Worm (Caenorhabditis elegans) whole organism, L3 larva: ENCODE data around the gene zig-4.
A peak's percentile ranks its signal among the peaks of the same experiment; 100 is the strongest.

Experiments
- daf-12 ChIP-seq: fragments of 150-350 bp; optimal IDR thresholded peaks from 2 replicates; lab custom pipeline; 2014; ENCODE audit warnings: missing biosample characterization, missing genetic modification reagents, missing genetic modification characterization
- fos-1 ChIP-seq: fragments of 150-350 bp; optimal IDR thresholded peaks from 2 replicates; lab custom pipeline; 2014; ENCODE audit warnings: missing biosample characterization, missing genetic modification characterization
- nhr-237 ChIP-seq: fragments of 150-350 bp; optimal IDR thresholded peaks from 2 replicates; lab custom pipeline; 2014; ENCODE audit warnings: missing biosample characterization, missing genetic modification characterization
- nhr-76 ChIP-seq: fragments of 150-350 bp; sonication (generic microtip); optimal IDR thresholded peaks from 5 replicates; lab custom pipeline; 2014; ENCODE audit warnings: missing biosample characterization, missing genetic modification characterization
- pha-4 ChIP-seq: fragments of 150-350 bp; optimal IDR thresholded peaks from 2 replicates; lab custom pipeline; 2014; ENCODE audit warnings: missing biosample characterization, missing genetic modification reagents, missing genetic modification characterization
- skn-1 ChIP-seq: fragments of 150-350 bp; optimal IDR thresholded peaks from 2 replicates; lab custom pipeline; 2014; ENCODE audit warnings: missing biosample characterization, missing genetic modification characterization
- snpc-4 ChIP-seq: fragments of 150-350 bp; optimal IDR thresholded peaks from 2 replicates; lab custom pipeline; 2014; ENCODE audit warnings: missing biosample characterization, missing genetic modification characterization
- unc-39 ChIP-seq: sonication (generic microtip); optimal IDR thresholded peaks from 4 replicates; lab custom pipeline; 2017; ENCODE audit warnings: missing biosample characterization, missing genetic modification characterization

ce11 chrX:7953695-7954094 lies 28.5 kb downstream of the zig-4 start:
- no peak for TF ChIP-seq snpc-4 (tag; lab: Kevin White, UChicago)
- TF ChIP-seq nhr-76 (tag; lab: Kevin White, UChicago) = no peak
- TF ChIP-seq fos-1 (tag; lab: Kevin White, UChicago) = no peak
- TF ChIP-seq unc-39 (tag; lab: Kevin White, UChicago) = no peak
- peak; percentile 93 for TF ChIP-seq pha-4 (tag; lab: Kevin White, UChicago)
- TF ChIP-seq skn-1 = no peak
- no peak for TF ChIP-seq nhr-237
- no peak for TF ChIP-seq daf-12 (tag; lab: Kevin White, UChicago)
